Worm (Caenorhabditis elegans): ENCODE results near the gene srb-3.

DNA sequence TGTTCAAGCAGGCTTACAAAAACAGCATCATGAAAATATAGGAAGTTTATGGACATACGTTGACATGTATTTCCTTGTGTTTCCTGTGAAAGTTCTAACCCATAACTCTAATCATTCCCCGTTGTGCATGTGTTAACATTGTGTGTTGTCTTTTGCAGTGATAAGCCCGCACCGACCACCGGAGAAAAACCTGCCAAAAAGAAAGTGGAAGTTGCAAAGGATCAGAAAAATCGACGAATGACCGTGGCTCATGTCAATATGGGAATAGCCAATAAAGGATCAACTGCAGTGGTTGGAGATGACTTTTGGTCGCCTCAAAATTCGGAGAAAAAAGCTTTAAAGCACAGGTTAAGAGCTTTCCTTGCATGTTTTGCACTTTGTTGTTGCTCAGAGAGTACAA, 38.6 kb upstream of the srb-3 start:
- TF ChIP-seq rbr-2 (tag; optimal IDR thresholded peaks at IDR 0.05) (no peak), nhr-11 (tag; optimal IDR thresholded peaks at IDR 0.05) (no peak), nhr-77 (tag; optimal IDR thresholded peaks at IDR 0.05) (no peak), egl-27 (tag; optimal IDR thresholded peaks at IDR 0.05) (no peak), mdl-1 (tag; optimal IDR thresholded peaks at IDR 0.05) (no peak), nhr-10 (tag; optimal IDR thresholded peaks at IDR 0.05) (no peak), ama-1 (optimal IDR thresholded peaks at IDR 0.05) (no peak), aly-2 (tag; optimal IDR thresholded peaks at IDR 0.05) (no peak), lin-15B (tag; optimal IDR thresholded peaks at IDR 0.05) (no peak), ceh-32 (tag; optimal IDR thresholded peaks at IDR 0.05; ENCODE audit: poor library complexity) (no peak), dve-1 (tag; optimal IDR thresholded peaks at IDR 0.05; ENCODE audit: insufficient read depth) (no peak), egl-43 (GFP tag; IDR thresholded peaks at IDR 0.05) (no peak), fkh-10 (GFP tag; optimal IDR thresholded peaks at IDR 0.05) (no peak), spr-1 (tag; optimal IDR thresholded peaks at IDR 0.05) (no peak)

Data from whole organism, L4 larva.